Worm (Caenorhabditis elegans): Measurements from ENCODE around the gene sre-55.

- TF ChIP-seq ztf-4 (tag; optimal IDR thresholded peaks at IDR 0.05) = no peak
- TF ChIP-seq aly-2 (tag; optimal IDR thresholded peaks at IDR 0.05) = no peak
- TF ChIP-seq gmeb-1 (tag; optimal IDR thresholded peaks at IDR 0.05) = no peak
- no peak for TF ChIP-seq egl-27 (tag; optimal IDR thresholded peaks at IDR 0.05)
- no peak for TF ChIP-seq unc-62 (GFP tag; optimal IDR thresholded peaks at IDR 0.05)
- no peak for TF ChIP-seq ZK546.5 (tag; optimal IDR thresholded peaks at IDR 0.05)
Observed at ce11 chrII:12362262-12362661, 33.2 kb downstream of the sre-55 start.

Data from whole organism, L2 larva.